Fruit fly (Drosophila melanogaster) whole organism, embryonic: ENCODE measurements around the gene BHD.

ENCODE experiments used
- Abd-B ChIP-seq: fragments of 200-800 bp; sonication (Bioruptor generic); optimal IDR thresholded peaks from 2 replicates; lab custom pipeline; 2018; ENCODE audit warnings: missing biosample characterization, mild to moderate bottlenecking, missing genetic modification characterization, moderate library complexity
- Atf-2 ChIP-seq: fragments of 200-800 bp; sonication (Bioruptor generic); optimal IDR thresholded peaks from 2 replicates; lab custom pipeline; 2016; ENCODE audit warnings: missing biosample characterization, missing genetic modification characterization
- B-H2 ChIP-seq: fragments of 200-800 bp; sonication (Bioruptor generic); optimal IDR thresholded peaks from 2 replicates; lab custom pipeline; 2018; ENCODE audit warnings: missing biosample characterization, mild to moderate bottlenecking, missing genetic modification characterization
- CG10267 ChIP-seq: fragments of 200-800 bp; sonication (Bioruptor generic); optimal IDR thresholded peaks from 2 replicates; lab custom pipeline; 2018; ENCODE audit warnings: missing biosample characterization, mild to moderate bottlenecking, missing genetic modification characterization, moderate library complexity
- CG10321 ChIP-seq: fragments of 200-800 bp; sonication (Bioruptor generic); IDR thresholded peaks from 2 replicates; pipeline ENCODE4 v1.3.6; 2022; ENCODE audit warnings: missing biosample characterization, missing genetic modification characterization
- CG10431 ChIP-seq: fragments of 200-800 bp; sonication (Bioruptor generic); optimal IDR thresholded peaks from 3 replicates; lab custom pipeline; 2018; ENCODE audit warnings: missing biosample characterization, mild to moderate bottlenecking, missing genetic modification characterization
- CG11504 ChIP-seq: fragments of 200-800 bp; sonication (Bioruptor generic); optimal IDR thresholded peaks from 3 replicates; lab custom pipeline; 2019; ENCODE audit warnings: missing biosample characterization, mild to moderate bottlenecking, missing genetic modification characterization, moderate library complexity
- CG12299 ChIP-seq: fragments of 200-800 bp; sonication (Bioruptor generic); optimal IDR thresholded peaks from 2 replicates; lab custom pipeline; 2018; ENCODE audit warnings: missing biosample characterization, mild to moderate bottlenecking, missing genetic modification characterization
- CG12769 ChIP-seq: fragments of 200-800 bp; sonication (Bioruptor generic); optimal IDR thresholded peaks from 2 replicates; lab custom pipeline; 2019; ENCODE audit warnings: missing biosample characterization, mild to moderate bottlenecking, missing genetic modification characterization, moderate library complexity
- CG1603 ChIP-seq: fragments of 200-800 bp; sonication (Bioruptor generic); optimal IDR thresholded peaks from 2 replicates; lab custom pipeline; 2019; ENCODE audit warnings: missing biosample characterization, mild to moderate bottlenecking, missing genetic modification characterization, moderate library complexity
- CG1832 ChIP-seq: fragments of 200-800 bp; sonication (Bioruptor generic); optimal IDR thresholded peaks from 2 replicates; lab custom pipeline; 2017; ENCODE audit warnings: missing biosample characterization, mild to moderate bottlenecking, missing genetic modification characterization, inconsistent platforms
- CG30020 ChIP-seq: fragments of 200-800 bp; optimal IDR thresholded peaks from 2 replicates; lab custom pipeline; 2019; ENCODE audit warnings: missing biosample characterization, mild to moderate bottlenecking, missing genetic modification characterization, moderate library complexity
- CG4424 ChIP-seq: fragments of 200-800 bp; sonication (Bioruptor generic); optimal IDR thresholded peaks from 3 replicates; lab custom pipeline; 2016; ENCODE audit warnings: missing biosample characterization, missing genetic modification characterization
- CG4854 ChIP-seq: fragments of 200-800 bp; sonication (Bioruptor generic); optimal IDR thresholded peaks from 2 replicates; lab custom pipeline; 2016; ENCODE audit warnings: missing biosample characterization, missing genetic modification characterization, inconsistent platforms
- CG7271 ChIP-seq: fragments of 200-800 bp; sonication (Bioruptor generic); optimal IDR thresholded peaks from 2 replicates; lab custom pipeline; 2018; ENCODE audit warnings: missing biosample characterization, mild to moderate bottlenecking, missing genetic modification characterization, moderate library complexity
- CG7745 ChIP-seq: fragments of 200-800 bp; sonication (Bioruptor generic); optimal IDR thresholded peaks from 2 replicates; lab custom pipeline; 2018; ENCODE audit warnings: missing biosample characterization, mild to moderate bottlenecking, missing genetic modification characterization, moderate library complexity
- CG7987 ChIP-seq: fragments of 200-800 bp; sonication (Bioruptor generic); optimal IDR thresholded peaks from 2 replicates; lab custom pipeline; 2018; ENCODE audit warnings: missing biosample characterization, mild to moderate bottlenecking, missing genetic modification characterization, moderate library complexity
- CG9215 ChIP-seq: fragments of 200-800 bp; sonication (Bioruptor generic); IDR thresholded peaks from 2 replicates; pipeline ENCODE4 v1.3.6; 2022; ENCODE audit warnings: missing biosample characterization, missing genetic modification characterization
- CG9437 ChIP-seq: fragments of 200-800 bp; sonication (Bioruptor generic); optimal IDR thresholded peaks from 2 replicates; lab custom pipeline; 2018; ENCODE audit warnings: missing biosample characterization, mild to moderate bottlenecking, missing genetic modification characterization
- E2f2 ChIP-seq: fragments of 200-800 bp; sonication (Bioruptor generic); IDR thresholded peaks from 2 replicates; pipeline ENCODE4 v1.3.6; 2022; ENCODE audit warnings: missing biosample characterization, missing genetic modification characterization
- Fer2 ChIP-seq: fragments of 200-800 bp; sonication (Bioruptor generic); optimal IDR thresholded peaks from 2 replicates; lab custom pipeline; 2018; ENCODE audit warnings: missing biosample characterization, mild to moderate bottlenecking, missing genetic modification characterization, moderate library complexity
- HLH54F ChIP-seq: fragments of 200-800 bp; sonication (Bioruptor generic); optimal IDR thresholded peaks from 3 replicates; lab custom pipeline; 2016; ENCODE audit warnings: missing biosample characterization, missing genetic modification characterization
- Med ChIP-seq: fragments of 200-800 bp; sonication (Bioruptor generic); peaks from one replicate; lab custom pipeline; 2016; ENCODE audit warnings: missing biosample characterization, missing genetic modification characterization, mild to moderate bottlenecking, inconsistent platforms, moderate library complexity
- Opbp ChIP-seq: fragments of 200-800 bp; sonication (Bioruptor generic); IDR thresholded peaks from 3 replicates; pipeline ENCODE4 v1.3.6; 2022; ENCODE audit warnings: missing biosample characterization, missing genetic modification characterization; ENCODE audit not compliant: partially characterized antibody
- Rx ChIP-seq: fragments of 200-800 bp; sonication (Bioruptor generic); IDR thresholded peaks from 2 replicates; pipeline ENCODE4 v1.3.6; 2022; ENCODE audit warnings: missing biosample characterization, missing genetic modification characterization
- TFAM ChIP-seq: fragments of 200-800 bp; sonication (Bioruptor generic); optimal IDR thresholded peaks from 2 replicates; lab custom pipeline; 2017; ENCODE audit warnings: missing biosample characterization, missing genetic modification characterization, inconsistent platforms
- Xbp1 ChIP-seq: fragments of 200-800 bp; sonication (Bioruptor generic); optimal IDR thresholded peaks from 3 replicates; lab custom pipeline; 2016; ENCODE audit warnings: missing biosample characterization, mild to moderate bottlenecking, missing genetic modification characterization
- YL-1 ChIP-seq: fragments of 200-800 bp; sonication (Bioruptor generic); optimal IDR thresholded peaks from 3 replicates; lab custom pipeline; 2017; ENCODE audit warnings: missing biosample characterization, mild to moderate bottlenecking, missing genetic modification characterization
- abd-A ChIP-seq: fragments of 200-800 bp; sonication (Bioruptor generic); optimal IDR thresholded peaks from 3 replicates; lab custom pipeline; 2019; ENCODE audit warnings: missing biosample characterization, mild to moderate bottlenecking, missing genetic modification characterization, moderate library complexity
- bsh ChIP-seq, 2 experiments: fragments of 200-800 bp; sonication (Bioruptor generic); optimal IDR thresholded peaks; 2 replicates each; lab custom pipeline; 2017 to 2018; ENCODE audit warnings: mild to moderate bottlenecking in 2 of 2, missing biosample characterization in 2 of 2, missing genetic modification characterization in 2 of 2, moderate library complexity in 1 of 2
- cad ChIP-seq: fragments of >200 bp; optimal IDR thresholded peaks from 2 replicates; lab custom pipeline; 2017; ENCODE audit warnings: missing biosample characterization, missing genetic modification characterization
- cato ChIP-seq: fragments of 200-800 bp; sonication (Bioruptor generic); optimal IDR thresholded peaks from 2 replicates; lab custom pipeline; 2016; ENCODE audit warnings: missing biosample characterization, missing genetic modification characterization, borderline replicate concordance
- dysf ChIP-seq: fragments of 200-800 bp; sonication (Bioruptor generic); IDR thresholded peaks from 3 replicates; pipeline ENCODE4 v1.3.6; 2022; ENCODE audit warnings: missing biosample characterization, missing genetic modification characterization
- fd102C ChIP-seq: fragments of 200-800 bp; sonication (Bioruptor generic); optimal IDR thresholded peaks from 2 replicates; lab custom pipeline; 2018; ENCODE audit warnings: missing biosample characterization, mild to moderate bottlenecking, missing genetic modification characterization, moderate library complexity
- fd64A ChIP-seq: fragments of 200-800 bp; sonication (Bioruptor generic); optimal IDR thresholded peaks from 3 replicates; lab custom pipeline; 2018; ENCODE audit warnings: missing biosample characterization, mild to moderate bottlenecking, missing genetic modification characterization
- ftz-f1 ChIP-seq: fragments of 200-800 bp; sonication (Bioruptor generic); optimal IDR thresholded peaks from 2 replicates; lab custom pipeline; 2016; ENCODE audit warnings: missing biosample characterization, missing genetic modification characterization
- gcm2 ChIP-seq: fragments of 200-800 bp; sonication (Bioruptor generic); optimal IDR thresholded peaks from 2 replicates; lab custom pipeline; 2016; ENCODE audit warnings: missing biosample characterization, missing genetic modification characterization
- gfzf ChIP-seq: fragments of 200-800 bp; sonication (Bioruptor generic); optimal IDR thresholded peaks from 2 replicates; lab custom pipeline; 2016; ENCODE audit warnings: missing biosample characterization, mild to moderate bottlenecking, missing genetic modification characterization, moderate library complexity
- ken ChIP-seq: fragments of 200-800 bp; sonication (Bioruptor generic); IDR thresholded peaks from 3 replicates; pipeline ENCODE4 v1.3.6; 2022; ENCODE audit warnings: missing biosample characterization, missing genetic modification characterization
- maf-S ChIP-seq: fragments of 200-800 bp; sonication (Bioruptor generic); optimal IDR thresholded peaks from 2 replicates; lab custom pipeline; 2016; ENCODE audit warnings: missing biosample characterization, missing genetic modification characterization
- mirr ChIP-seq: fragments of 200-800 bp; sonication (Bioruptor generic); optimal IDR thresholded peaks from 3 replicates; lab custom pipeline; 2018; ENCODE audit warnings: missing biosample characterization, mild to moderate bottlenecking, missing genetic modification characterization
- nerfin-2 ChIP-seq: fragments of 200-800 bp; sonication (Bioruptor generic); IDR thresholded peaks from 2 replicates; pipeline ENCODE4 v1.3.6; 2022; ENCODE audit warnings: missing biosample characterization, missing genetic modification characterization; ENCODE audit not compliant: partially characterized antibody
- oc ChIP-seq: fragments of 200-800 bp; sonication (Bioruptor generic); optimal IDR thresholded peaks from 2 replicates; lab custom pipeline; 2018; ENCODE audit warnings: missing biosample characterization, mild to moderate bottlenecking, missing genetic modification characterization, moderate library complexity
- onecut ChIP-seq: fragments of 200-800 bp; sonication (Bioruptor generic); IDR thresholded peaks from 2 replicates; pipeline ENCODE4 v1.3.6; 2022; ENCODE audit warnings: missing biosample characterization, missing genetic modification characterization
- org-1 ChIP-seq: fragments of 200-800 bp; sonication (Bioruptor generic); optimal IDR thresholded peaks from 2 replicates; lab custom pipeline; 2017; ENCODE audit warnings: missing biosample characterization, missing genetic modification characterization
- pnt ChIP-seq: fragments of 200-800 bp; sonication (Bioruptor generic); optimal IDR thresholded peaks from 3 replicates; lab custom pipeline; 2016; ENCODE audit warnings: missing biosample characterization, missing genetic modification characterization
- sc ChIP-seq, 3 experiments: fragments of >200 bp in 2 of 3; fragments of 200-800 bp in 1 of 3; sonication (Bioruptor generic) in 1 of 3; optimal IDR thresholded peaks; 2 replicates in 2 of 3; 3 replicates in 1 of 3; lab custom pipeline; 2017; ENCODE audit warnings: mild to moderate bottlenecking in 1 of 3, missing biosample characterization in 1 of 3, missing genetic modification characterization in 1 of 3, missing genetic modification reagents in 1 of 3
- schlank ChIP-seq: fragments of 200-800 bp; sonication (Bioruptor generic); optimal IDR thresholded peaks from 2 replicates; lab custom pipeline; 2018; ENCODE audit warnings: missing biosample characterization, mild to moderate bottlenecking, missing genetic modification characterization
- so ChIP-seq: fragments of 200-800 bp; sonication (Bioruptor generic); IDR thresholded peaks from 3 replicates; pipeline ENCODE4 v1.3.6; 2022; ENCODE audit warnings: missing biosample characterization, missing genetic modification characterization
- unpg ChIP-seq: fragments of 200-800 bp; sonication (Bioruptor generic); optimal IDR thresholded peaks from 3 replicates; lab custom pipeline; 2018; ENCODE audit warnings: missing biosample characterization, mild to moderate bottlenecking, missing genetic modification characterization, moderate library complexity

Gene BHD

dm6 chr3L:7249167-7249566 is 10.8 kb downstream of the BHD start, which contains the start of gene Cdc27 (continued):
- TF ChIP-seq nerfin-2 (GFP tag; lab: Robert Waterston, UW) (peak; percentile 49; the same call in 1 of the 2 replicates), onecut (GFP tag; lab: Robert Waterston, UW) (peak; percentile 47), HLH54F (GFP tag; lab: Kevin White, UChicago) (peak; percentile 22), CG7745 (no peak), CG1832 (GFP tag; lab: Kevin White, UChicago) (no peak), org-1 (GFP tag; lab: Kevin White, UChicago) (no peak), Atf-2 (peak; percentile 11), CG30020 (tag; lab: Kevin White, UChicago) (peak; percentile 94), gcm2 (GFP tag; lab: Kevin White, UChicago) (no peak), cad (GFP tag; lab: Kevin White, UChicago) (no peak), TFAM (GFP tag; lab: Kevin White, UChicago) (no peak), CG4854 (GFP tag; lab: Kevin White, UChicago) (peak; percentile 5), Fer2 (no peak), CG10267 (tag; lab: Kevin White, UChicago) (peak; percentile 53), Opbp (peak; percentile 75), CG11504 (tag; lab: Kevin White, UChicago) (peak; percentile 53), oc (tag; lab: Kevin White, UChicago) (no peak), CG9215 (no peak), dysf (peak; percentile 51; the same call in 2 of the 3 replicates), sc (optimal IDR thresholded peaks at IDR 0.05; lab: Kevin White, UChicago) (no peak), sc (GFP tag; optimal IDR thresholded peaks at IDR 0.05; lab: Kevin White, UChicago) (no peak), pnt (GFP tag; lab: Kevin White, UChicago) (no peak), ftz-f1 (peak; percentile 47), gfzf (peak; percentile 91), CG10321 (GFP tag; lab: Robert Waterston, UW) (no peak), Xbp1 (GFP tag; lab: Kevin White, UChicago) (peak; percentile 33), CG1603 (peak; percentile 78), CG9437 (GFP tag; lab: Kevin White, UChicago) (no peak), ken (GFP tag; lab: Robert Waterston, UW) (0 out of 3 replicates have a peak, but pooled peaks have one; percentile 42), maf-S (peak; percentile 10), CG10431 (GFP tag; lab: Kevin White, UChicago) (peak; percentile 95), fd102C (GFP tag; lab: Kevin White, UChicago) (no peak), CG12299 (no peak), bsh (GFP tag; optimal IDR thresholded peaks at IDR 0.05; lab: Kevin White, UChicago) (peak in 1 of 2 experiments; percentile 36), CG12769 (tag; lab: Kevin White, UChicago) (peak; percentile 64), YL-1 (GFP tag; lab: Kevin White, UChicago) (peak; percentile 79), cato (GFP tag; lab: Kevin White, UChicago) (no peak), E2f2 (GFP tag; lab: Robert Waterston, UW) (peak; percentile 43), so (GFP tag; lab: Robert Waterston, UW) (no peak), fd64A (GFP tag; lab: Kevin White, UChicago) (no peak), CG4424 (GFP tag; lab: Kevin White, UChicago) (no peak), CG7271 (tag; lab: Kevin White, UChicago) (no peak), Rx (GFP tag; lab: Robert Waterston, UW) (no peak), Abd-B (GFP tag; lab: Kevin White, UChicago) (peak; percentile 67), B-H2 (GFP tag; lab: Kevin White, UChicago) (no peak), abd-A (tag; lab: Kevin White, UChicago) (no peak), mirr (GFP tag; lab: Kevin White, UChicago) (no peak), unpg (GFP tag; lab: Kevin White, UChicago) (peak; percentile 28), Med (GFP tag; lab: Kevin White, UChicago) (peak; percentile 76), CG7987 (GFP tag; lab: Kevin White, UChicago) (no peak), schlank (tag; lab: Kevin White, UChicago) (no peak)
